Worm (Caenorhabditis elegans) whole organism, mixed stage, embryonic: ENCODE results near the gene toc-1.

ENCODE experiments used
- M03D4.4 ChIP-seq: sonication (generic microtip); optimal IDR thresholded peaks from 2 replicates; lab custom pipeline; 2017; ENCODE audit warnings: mild to moderate bottlenecking, missing genetic modification characterization, missing compliant biosample characterization
- ceh-39 ChIP-seq: fragments of 150-350 bp; optimal IDR thresholded peaks from 2 replicates; lab custom pipeline; 2014; ENCODE audit warnings: missing biosample characterization, missing genetic modification characterization
- ceh-83 ChIP-seq: fragments of 200-800 bp; sonication (Bioruptor generic); optimal IDR thresholded peaks from 2 replicates; lab custom pipeline; 2018; ENCODE audit warnings: mild to moderate bottlenecking, missing genetic modification characterization, missing compliant biosample characterization
- elt-3 ChIP-seq: fragments of 150-350 bp; optimal IDR thresholded peaks from 2 replicates; lab custom pipeline; 2014; ENCODE audit warnings: missing biosample characterization, missing genetic modification characterization
- mab-5 ChIP-seq: fragments of 150-350 bp; optimal IDR thresholded peaks from 2 replicates; lab custom pipeline; 2014; ENCODE audit warnings: missing biosample characterization, missing genetic modification characterization
- mep-1 ChIP-seq: fragments of 150-350 bp; optimal IDR thresholded peaks from 2 replicates; lab custom pipeline; 2017; ENCODE audit warnings: missing biosample characterization, missing genetic modification reagents, missing genetic modification characterization, inconsistent platforms
- unc-62 ChIP-seq: fragments of 150-350 bp; optimal IDR thresholded peaks from 2 replicates; lab custom pipeline; 2014; ENCODE audit warnings: missing biosample characterization, missing genetic modification reagents, missing genetic modification characterization
- ztf-11 ChIP-seq: fragments of 150-350 bp; optimal IDR thresholded peaks from 2 replicates; lab custom pipeline; 2014; ENCODE audit warnings: missing biosample characterization, missing genetic modification characterization

- TF ChIP-seq ztf-11 (no peak), mep-1 (no peak), ceh-83 (GFP tag; lab: Kevin White, UChicago) (no peak), unc-62 (no peak), elt-3 (no peak), ceh-39 (tag; lab: Kevin White, UChicago) (no peak), mab-5 (no peak), M03D4.4 (tag; lab: Kevin White, UChicago) (no peak)
Measured at ce11 chrIII:5290230-5290629, 15.2 kb downstream of the toc-1 start.
